Fruit fly (Drosophila melanogaster) whole organism, wandering third instar larva: ENCODE data around the gene CG13375.

Experiments
- Dfd ChIP-seq: fragments of >200 bp; optimal IDR thresholded peaks from 2 replicates; lab custom pipeline; 2017; ENCODE audit warnings: missing biosample characterization, missing genetic modification characterization
- Jra ChIP-seq: sonication (Bioruptor generic); optimal IDR thresholded peaks from 2 replicates; lab custom pipeline; 2016; ENCODE audit warnings: missing biosample characterization, missing genetic modification characterization
- Myc ChIP-seq: fragments of >200 bp; optimal IDR thresholded peaks from 2 replicates; lab custom pipeline; 2017
- OdsH ChIP-seq: fragments of 200-800 bp; sonication (Bioruptor generic); optimal IDR thresholded peaks from 2 replicates; lab custom pipeline; 2016; ENCODE audit warnings: missing biosample characterization, mild to moderate bottlenecking, missing genetic modification characterization
- Vsx2 ChIP-seq: fragments of 200-300, 225-300 bp; sonication (Bioruptor generic); optimal IDR thresholded peaks from 2 replicates; lab custom pipeline; 2018; ENCODE audit warnings: missing biosample characterization, missing genetic modification characterization; ENCODE audit not compliant: partially characterized antibody
- br ChIP-seq: fragments of 200-800 bp; sonication (Bioruptor generic); optimal IDR thresholded peaks from 2 replicates; lab custom pipeline; 2016; ENCODE audit warnings: missing biosample characterization, missing genetic modification characterization
- brk ChIP-seq: fragments of 200-800 bp; sonication (Bioruptor generic); optimal IDR thresholded peaks from 2 replicates; lab custom pipeline; 2016; ENCODE audit warnings: missing biosample characterization, mild to moderate bottlenecking, missing genetic modification characterization
- dl ChIP-seq, 2 experiments: fragments of 175-275, 200-275 bp in 1 of 2; fragments of 200-275 bp in 1 of 2; sonication (Bioruptor generic); optimal IDR thresholded peaks; lab custom pipeline; 2018; ENCODE audit warnings: mild to moderate bottlenecking in 2 of 2, missing biosample characterization in 2 of 2, missing genetic modification characterization in 2 of 2, moderate library complexity in 2 of 2; ENCODE audit not compliant: partially characterized antibody in 2 of 2, insufficient read depth in 1 of 2
- dmrt93B ChIP-seq: fragments of 200-800 bp; sonication (Bioruptor generic); optimal IDR thresholded peaks from 2 replicates; lab custom pipeline; 2018; ENCODE audit warnings: missing biosample characterization, mild to moderate bottlenecking, missing genetic modification characterization
- dsf ChIP-seq: sonication (Bioruptor generic); optimal IDR thresholded peaks from 2 replicates; lab custom pipeline; 2016; ENCODE audit warnings: missing biosample characterization, missing genetic modification characterization, borderline replicate concordance
- fru ChIP-seq: fragments of 200-800 bp; sonication (Bioruptor generic); optimal IDR thresholded peaks from 3 replicates; lab custom pipeline; 2016; ENCODE audit warnings: missing biosample characterization, mild to moderate bottlenecking, missing genetic modification characterization
- lola ChIP-seq: fragments of >200 bp; optimal IDR thresholded peaks from 2 replicates; lab custom pipeline; 2017; ENCODE audit warnings: missing biosample characterization, missing genetic modification characterization
- pan ChIP-seq: fragments of >200 bp; optimal IDR thresholded peaks from 2 replicates; lab custom pipeline; 2017
- rgr ChIP-seq: fragments of 200-800 bp; sonication (Bioruptor generic); optimal IDR thresholded peaks from 3 replicates; lab custom pipeline; 2016; ENCODE audit warnings: missing biosample characterization, mild to moderate bottlenecking, missing genetic modification characterization

dm6 chrX:334624-335292 lies 40.0 kb upstream of the CG13375 start:
- TF ChIP-seq Vsx2 (GFP tag; lab: Kevin White, UChicago) (peak; percentile 59), lola (GFP tag; lab: Kevin White, UChicago) (no peak), OdsH (GFP tag; lab: Kevin White, UChicago) (no peak), Jra (no peak), dl (GFP tag; optimal IDR thresholded peaks at IDR 0.05; lab: Kevin White, UChicago; ENCODE audit: insufficient read depth in 1 of 2, partially characterized antibody in 2 of 2) (peak; percentile 26 to 50), Myc (lab: Kevin White, UChicago) (no peak), dmrt93B (no peak), pan (lab: Kevin White, UChicago) (no peak), rgr (GFP tag; lab: Kevin White, UChicago) (no peak), Dfd (no peak), fru (GFP tag; lab: Kevin White, UChicago) (peak; percentile 10), dsf (GFP tag; lab: Kevin White, UChicago) (no peak), brk (GFP tag; lab: Kevin White, UChicago) (no peak), br (no peak)
